Worm (Caenorhabditis elegans) whole organism, late embryonic: ENCODE results near the gene cest-35.1.
A peak's percentile ranks its signal among the peaks of the same experiment; 100 is the strongest.

ENCODE experiments used
- C08G9.2 ChIP-seq: sonication (generic microtip); optimal IDR thresholded peaks from 2 replicates; lab custom pipeline; 2016; ENCODE audit warnings: mild to moderate bottlenecking, missing genetic modification characterization, moderate library complexity, missing compliant biosample characterization
- T23F11.4 ChIP-seq: fragments of 200-800 bp; sonication (Bioruptor generic); optimal IDR thresholded peaks from 2 replicates; lab custom pipeline; 2018; ENCODE audit warnings: mild to moderate bottlenecking, missing genetic modification characterization, missing compliant biosample characterization
- ahr-1 ChIP-seq: sonication (generic microtip); optimal IDR thresholded peaks from 2 replicates; lab custom pipeline; 2016; ENCODE audit warnings: missing genetic modification characterization, missing compliant biosample characterization
- ceh-19 ChIP-seq: fragments of 200-800 bp; sonication (Bioruptor generic); optimal IDR thresholded peaks from 2 replicates; lab custom pipeline; 2018; ENCODE audit warnings: mild to moderate bottlenecking, missing genetic modification characterization, missing compliant biosample characterization
- ceh-2 ChIP-seq: sonication (generic microtip); optimal IDR thresholded peaks from 2 replicates; lab custom pipeline; 2016; ENCODE audit warnings: missing genotype, missing genetic modification characterization, missing compliant biosample characterization
- ceh-22 ChIP-seq: sonication (generic microtip); optimal IDR thresholded peaks from 2 replicates; lab custom pipeline; 2017; ENCODE audit warnings: missing biosample characterization, missing genetic modification characterization
- ceh-30 ChIP-seq: fragments of 150-350 bp; optimal IDR thresholded peaks from 2 replicates; lab custom pipeline; 2014; ENCODE audit warnings: missing biosample characterization, missing genetic modification characterization
- ceh-34 ChIP-seq: sonication (generic microtip); optimal IDR thresholded peaks from 2 replicates; lab custom pipeline; 2016; ENCODE audit warnings: mild to moderate bottlenecking, missing genetic modification characterization, missing compliant biosample characterization
- ceh-48 ChIP-seq: sonication (generic microtip); optimal IDR thresholded peaks from 2 replicates; lab custom pipeline; 2016; ENCODE audit warnings: missing genetic modification characterization, inconsistent platforms, missing compliant biosample characterization
- ceh-6 ChIP-seq: fragments of 200-800 bp; sonication (Bioruptor generic); optimal IDR thresholded peaks from 2 replicates; lab custom pipeline; 2018; ENCODE audit warnings: mild to moderate bottlenecking, missing genetic modification characterization, missing compliant biosample characterization
- che-1 ChIP-seq: sonication (generic microtip); optimal IDR thresholded peaks from 2 replicates; lab custom pipeline; 2016; ENCODE audit warnings: mild to moderate bottlenecking, missing genetic modification characterization, missing compliant biosample characterization
- ets-4 ChIP-seq: sonication (generic microtip); optimal IDR thresholded peaks from 2 replicates; lab custom pipeline; 2016; ENCODE audit warnings: missing genetic modification characterization, missing compliant biosample characterization
- fax-1 ChIP-seq: sonication (generic microtip); optimal IDR thresholded peaks from 2 replicates; lab custom pipeline; 2016; ENCODE audit warnings: missing genotype, missing genetic modification characterization, missing compliant biosample characterization
- fkh-6 ChIP-seq: sonication (generic microtip); optimal IDR thresholded peaks from 2 replicates; lab custom pipeline; 2016; ENCODE audit warnings: missing genetic modification characterization, missing compliant biosample characterization
- hlh-13 ChIP-seq: fragments of 200-800 bp; sonication (Bioruptor generic); optimal IDR thresholded peaks from 2 replicates; lab custom pipeline; 2018; ENCODE audit warnings: mild to moderate bottlenecking, missing genetic modification characterization, missing compliant biosample characterization
- hlh-15 ChIP-seq: sonication (generic microtip); optimal IDR thresholded peaks from 2 replicates; lab custom pipeline; 2016; ENCODE audit warnings: missing genetic modification characterization, missing compliant biosample characterization
- hlh-30 ChIP-seq: sonication (generic microtip); optimal IDR thresholded peaks from 2 replicates; lab custom pipeline; 2017; ENCODE audit warnings: antibody characterized with exemption, missing genetic modification characterization, missing compliant biosample characterization; ENCODE audit not compliant: insufficient read depth
- hlh-8 ChIP-seq: sonication (generic microtip); optimal IDR thresholded peaks from 2 replicates; lab custom pipeline; 2016; ENCODE audit warnings: missing genotype, missing genetic modification characterization, missing compliant biosample characterization
- lim-6 ChIP-seq: sonication (generic microtip); optimal IDR thresholded peaks from 2 replicates; lab custom pipeline; 2016; ENCODE audit warnings: missing genetic modification characterization, missing compliant biosample characterization
- mec-3 ChIP-seq: sonication (generic microtip); optimal IDR thresholded peaks from 2 replicates; lab custom pipeline; 2016; ENCODE audit warnings: borderline replicate concordance, missing genetic modification characterization, missing compliant biosample characterization
- nfya-1 ChIP-seq: sonication (generic microtip); optimal IDR thresholded peaks from 2 replicates; lab custom pipeline; 2017; ENCODE audit warnings: missing genetic modification characterization, mild to moderate bottlenecking, missing compliant biosample characterization, antibody characterized with exemption, moderate library complexity
- odd-2 ChIP-seq: sonication (generic microtip); optimal IDR thresholded peaks from 2 replicates; lab custom pipeline; 2017; ENCODE audit warnings: antibody characterized with exemption, mild to moderate bottlenecking, missing genetic modification characterization, missing compliant biosample characterization
- pag-3 ChIP-seq: sonication (generic microtip); optimal IDR thresholded peaks from 2 replicates; lab custom pipeline; 2016; ENCODE audit warnings: missing compliant biosample characterization, missing genetic modification characterization, borderline replicate concordance
- pat-9 ChIP-seq: fragments of 200-800 bp; sonication (Bioruptor generic); optimal IDR thresholded peaks from 2 replicates; lab custom pipeline; 2018; ENCODE audit warnings: mild to moderate bottlenecking, missing genetic modification characterization, moderate library complexity, missing compliant biosample characterization
- pax-1 ChIP-seq: fragments of 150-350 bp; optimal IDR thresholded peaks from 2 replicates; lab custom pipeline; 2014; ENCODE audit warnings: missing biosample characterization, missing genetic modification characterization
- pha-2 ChIP-seq: sonication (generic microtip); optimal IDR thresholded peaks from 2 replicates; lab custom pipeline; 2017; ENCODE audit warnings: mild to moderate bottlenecking, missing genetic modification characterization, missing compliant biosample characterization
- pros-1 ChIP-seq: fragments of 150-350 bp; optimal IDR thresholded peaks from 2 replicates; lab custom pipeline; 2014; ENCODE audit warnings: missing biosample characterization, missing genetic modification reagents, missing genetic modification characterization
- ref-2 ChIP-seq: sonication (generic microtip); optimal IDR thresholded peaks from 2 replicates; lab custom pipeline; 2016; ENCODE audit warnings: missing genetic modification characterization, missing compliant biosample characterization
- rnt-1 ChIP-seq: sonication (generic microtip); optimal IDR thresholded peaks from 2 replicates; lab custom pipeline; 2016; ENCODE audit warnings: missing genetic modification characterization, missing compliant biosample characterization
- sdc-2 ChIP-seq: sonication (generic microtip); optimal IDR thresholded peaks from 2 replicates; lab custom pipeline; 2016; ENCODE audit warnings: missing genotype, missing genetic modification characterization, missing compliant biosample characterization
- sox-2 ChIP-seq: fragments of 200-800 bp; sonication (Bioruptor generic); IDR thresholded peaks from 2 replicates; pipeline ENCODE4 v1.3.6; 2022; ENCODE audit warnings: missing genetic modification reagents, missing genetic modification characterization, missing compliant biosample characterization
- syd-9 ChIP-seq: sonication (generic microtip); optimal IDR thresholded peaks from 2 replicates; lab custom pipeline; 2016; ENCODE audit warnings: mild to moderate bottlenecking, missing genetic modification characterization, moderate library complexity, missing compliant biosample characterization
- tbx-2 ChIP-seq: sonication (generic microtip); optimal IDR thresholded peaks from 2 replicates; lab custom pipeline; 2016; ENCODE audit warnings: missing genetic modification characterization, missing compliant biosample characterization
- tbx-7 ChIP-seq: sonication (generic microtip); optimal IDR thresholded peaks from 2 replicates; lab custom pipeline; 2016; ENCODE audit warnings: missing genotype, missing genetic modification characterization, missing compliant biosample characterization
- unc-3 ChIP-seq, 2 experiments: fragments of 200-800 bp in 1 of 2; sonication (Bioruptor generic) in 1 of 2; sonication (generic microtip) in 1 of 2; conservative IDR thresholded peaks in 1 of 2; optimal IDR thresholded peaks in 1 of 2; 2 replicates each; pipeline versions ENCODE4 v1.3.6 to Lab custom; 2016 to 2022; ENCODE audit warnings: missing compliant biosample characterization in 2 of 2, missing genetic modification characterization in 2 of 2, missing genetic modification reagents in 1 of 2
- unc-42 ChIP-seq: sonication (generic microtip); optimal IDR thresholded peaks from 2 replicates; lab custom pipeline; 2016; ENCODE audit warnings: missing genotype, missing genetic modification characterization, missing compliant biosample characterization

Gene cest-35.1

ce11 chrV:5278001-5278400 is 35.1 kb upstream of the cest-35.1 start, which contains the start of gene B0238.9:
Gene B0238.9, minus strand, starts transcription at chrV:5278101.
- TF ChIP-seq pat-9 (no peak), ets-4 (tag; lab: Kevin White, UChicago) (no peak), sdc-2 (tag; lab: Kevin White, UChicago) (no peak), pag-3 (tag; lab: Kevin White, UChicago) (no peak), pros-1 (tag; lab: Kevin White, UChicago) (no peak), ceh-2 (tag; lab: Kevin White, UChicago) (no peak), tbx-7 (tag; lab: Kevin White, UChicago) (no peak), T23F11.4 (GFP tag; lab: Kevin White, UChicago) (no peak), ref-2 (no peak), ceh-19 (no peak), mec-3 (no peak), syd-9 (tag; lab: Kevin White, UChicago) (no peak), hlh-13 (GFP tag; lab: Kevin White, UChicago) (no peak), C08G9.2 (tag; lab: Kevin White, UChicago) (no peak), pax-1 (no peak), che-1 (tag; lab: Kevin White, UChicago) (no peak), ceh-48 (tag; lab: Kevin White, UChicago) (no peak), fkh-6 (no peak), ceh-30 (no peak), fax-1 (tag; lab: Kevin White, UChicago) (no peak)

- TF ChIP-seq hlh-30 (tag; lab: Kevin White, UChicago) = no peak
- peak; percentile 9 for TF ChIP-seq nfya-1 (tag; lab: Kevin White, UChicago)
- TF ChIP-seq, all 69 proteins: peak for 1
Observed at ce11 chrV:5275426-5276007, 32.6 kb upstream of the cest-35.1 start.

ce11 chrV:5274974-5275373 is 32.0 kb upstream of the cest-35.1 start:
- TF ChIP-seq ceh-34 (tag; lab: Kevin White, UChicago) (peak; percentile 1), fax-1 (tag; lab: Kevin White, UChicago) (no peak), ceh-6 (GFP tag; lab: Kevin White, UChicago) (no peak), pha-2 (tag; lab: Kevin White, UChicago) (peak; percentile 20), tbx-2 (tag; lab: Kevin White, UChicago) (peak; percentile 18), unc-42 (peak; percentile 48), sox-2 (GFP tag; lab: Robert Waterston, UW) (no peak), odd-2 (tag; lab: Kevin White, UChicago) (no peak)

ce11 chrV:5273770-5274169 is 30.8 kb upstream of the cest-35.1 start, which contains the start of gene natc-2:
Gene natc-2, plus strand, starts transcription at chrV:5274070.
- TF ChIP-seq unc-3 (GFP tag; conservative IDR thresholded peaks at IDR 0.05; lab: Robert Waterston, UW) (no peak), unc-3 (tag; optimal IDR thresholded peaks at IDR 0.05; lab: Kevin White, UChicago) (no peak), ceh-22 (tag; lab: Kevin White, UChicago) (no peak), hlh-30 (tag; lab: Kevin White, UChicago) (no peak), rnt-1 (no peak), lim-6 (tag; lab: Kevin White, UChicago) (no peak), ahr-1 (no peak), hlh-15 (no peak), odd-2 (tag; lab: Kevin White, UChicago) (no peak), tbx-2 (tag; lab: Kevin White, UChicago) (no peak), ceh-30 (no peak), pag-3 (tag; lab: Kevin White, UChicago) (no peak), hlh-8 (tag; lab: Kevin White, UChicago) (no peak), syd-9 (tag; lab: Kevin White, UChicago) (no peak), sdc-2 (tag; lab: Kevin White, UChicago) (no peak)
